Fruit fly (Drosophila melanogaster) whole organism, embryonic: ENCODE results near the gene Sk2.

Experiments used
- CG1024 ChIP-seq: fragments of 200-800 bp; sonication (Bioruptor generic); IDR thresholded peaks from 2 replicates; pipeline ENCODE4 v1.3.6; 2022; ENCODE audit warnings: missing biosample characterization, missing genetic modification characterization
- CG13287 ChIP-seq: fragments of 200-800 bp; sonication (Bioruptor generic); IDR thresholded peaks from 2 replicates; pipeline ENCODE4 v1.3.6; 2022; ENCODE audit warnings: missing biosample characterization, missing genetic modification characterization; ENCODE audit not compliant: partially characterized antibody
- CG14860 ChIP-seq: fragments of 200-800 bp; sonication (Bioruptor generic); IDR thresholded peaks from 3 replicates; pipeline ENCODE4 v1.3.6; 2022; ENCODE audit warnings: missing biosample characterization, missing genetic modification characterization; ENCODE audit not compliant: partially characterized antibody
- CG1529 ChIP-seq: fragments of 200-800 bp; sonication (Bioruptor generic); optimal IDR thresholded peaks from 3 replicates; lab custom pipeline; 2018; ENCODE audit warnings: missing biosample characterization, missing genetic modification characterization
- CG17359 ChIP-seq: fragments of 200-800 bp; sonication (Bioruptor generic); optimal IDR thresholded peaks from 3 replicates; lab custom pipeline; 2018; ENCODE audit warnings: missing biosample characterization, mild to moderate bottlenecking, missing genetic modification characterization, moderate library complexity
- CG17612 ChIP-seq: fragments of 200-800 bp; sonication (Bioruptor generic); IDR thresholded peaks from 2 replicates; pipeline ENCODE4 v1.3.6; 2022; ENCODE audit warnings: missing biosample characterization, missing genetic modification characterization
- CG18599 ChIP-seq: fragments of 200-800 bp; sonication (Bioruptor generic); optimal IDR thresholded peaks from 3 replicates; lab custom pipeline; 2017; ENCODE audit warnings: missing biosample characterization, missing genetic modification characterization, mild to moderate bottlenecking, moderate library complexity, missing genetic modification reagents
- CG2129 ChIP-seq: fragments of 200-800 bp; sonication (Bioruptor generic); IDR thresholded peaks from 2 replicates; pipeline ENCODE4 v1.3.6; 2022; ENCODE audit warnings: missing biosample characterization, missing genetic modification characterization; ENCODE audit not compliant: partially characterized antibody
- CG31388 ChIP-seq: fragments of 200-800 bp; sonication (Bioruptor generic); optimal IDR thresholded peaks from 2 replicates; lab custom pipeline; 2016; ENCODE audit warnings: missing biosample characterization, missing genetic modification characterization
- CG31441 ChIP-seq: fragments of 200-800 bp; sonication (Bioruptor generic); IDR thresholded peaks from 2 replicates; pipeline ENCODE4 v1.3.6; 2022; ENCODE audit warnings: missing biosample characterization, missing genetic modification characterization
- CG3281 ChIP-seq: fragments of 200-800 bp; sonication (Bioruptor generic); optimal IDR thresholded peaks from 3 replicates; lab custom pipeline; 2017; ENCODE audit warnings: missing biosample characterization, mild to moderate bottlenecking, missing genetic modification characterization
- CG4404 ChIP-seq: fragments of 200-800 bp; sonication (Bioruptor generic); IDR thresholded peaks from 2 replicates; pipeline ENCODE4 v1.3.6; 2022; ENCODE audit warnings: missing biosample characterization, missing genetic modification characterization
- CG7963 ChIP-seq: fragments of 200-800 bp; sonication (Bioruptor generic); IDR thresholded peaks from 3 replicates; pipeline ENCODE4 v1.3.6; 2022; ENCODE audit warnings: missing biosample characterization, missing genetic modification characterization; ENCODE audit not compliant: partially characterized antibody
- CG8765 ChIP-seq: fragments of 200-800 bp; sonication (Bioruptor generic); IDR thresholded peaks from 2 replicates; pipeline ENCODE4 v1.3.6; 2022; ENCODE audit warnings: missing biosample characterization, missing genetic modification characterization
- CG9932 ChIP-seq: fragments of 200-800 bp; sonication (Bioruptor generic); IDR thresholded peaks from 2 replicates; pipeline ENCODE4 v1.3.6; 2022; ENCODE audit warnings: missing biosample characterization, missing genetic modification characterization
- D19A ChIP-seq: fragments of 200-800 bp; optimal IDR thresholded peaks from 3 replicates; lab custom pipeline; 2019; ENCODE audit warnings: missing biosample characterization, mild to moderate bottlenecking, missing genetic modification characterization, moderate library complexity
- Dbx ChIP-seq: fragments of 200-800 bp; sonication (Bioruptor generic); IDR thresholded peaks from 3 replicates; pipeline ENCODE4 v1.3.6; 2022; ENCODE audit warnings: missing biosample characterization, missing genetic modification characterization
- Deaf1 ChIP-seq: fragments of 200-800 bp; optimal IDR thresholded peaks from 3 replicates; lab custom pipeline; 2019; ENCODE audit warnings: missing biosample characterization, mild to moderate bottlenecking, missing genetic modification characterization, moderate library complexity
- Dll ChIP-seq: fragments of 200-800 bp; sonication (Bioruptor generic); IDR thresholded peaks from 4 replicates; pipeline ENCODE4 v1.3.6; 2022; ENCODE audit warnings: missing biosample characterization, missing genetic modification characterization; ENCODE audit not compliant: partially characterized antibody
- Ets65A ChIP-seq: fragments of 200-800 bp; sonication (Bioruptor generic); peaks from one replicate; lab custom pipeline; 2016; ENCODE audit warnings: missing biosample characterization, missing genetic modification characterization
- H15 ChIP-seq: fragments of 200-800 bp; sonication (Bioruptor generic); IDR thresholded peaks from 3 replicates; pipeline ENCODE4 v1.3.6; 2022; ENCODE audit warnings: missing biosample characterization, missing genetic modification characterization
- HLH3B ChIP-seq: fragments of 200-800 bp; sonication (Bioruptor generic); IDR thresholded peaks from 2 replicates; pipeline ENCODE4 v1.3.6; 2022; ENCODE audit warnings: missing biosample characterization, missing genetic modification characterization
- Meics ChIP-seq: fragments of 200-800 bp; sonication (Bioruptor generic); optimal IDR thresholded peaks from 2 replicates; lab custom pipeline; 2017; ENCODE audit warnings: missing biosample characterization, mild to moderate bottlenecking, missing genetic modification characterization
- Myb ChIP-seq: fragments of 200-800 bp; sonication (Bioruptor generic); optimal IDR thresholded peaks from 2 replicates; lab custom pipeline; 2016; ENCODE audit warnings: missing biosample characterization, missing genetic modification characterization
- NC2β ChIP-seq: fragments of 200-800 bp; sonication (Bioruptor generic); optimal IDR thresholded peaks from 2 replicates; lab custom pipeline; 2016; ENCODE audit warnings: missing biosample characterization, missing genetic modification characterization
- Rx ChIP-seq: fragments of 200-800 bp; sonication (Bioruptor generic); IDR thresholded peaks from 2 replicates; pipeline ENCODE4 v1.3.6; 2022; ENCODE audit warnings: missing biosample characterization, missing genetic modification characterization
- Ssrp ChIP-seq: fragments of 200-800 bp; sonication (Bioruptor generic); optimal IDR thresholded peaks from 2 replicates; lab custom pipeline; 2018; ENCODE audit warnings: missing biosample characterization, mild to moderate bottlenecking, missing genetic modification characterization, moderate library complexity
- Stat92E ChIP-seq, 3 experiments: fragments of >200 bp in 2 of 3; fragments of 200-800 bp in 1 of 3; sonication (Bioruptor generic) in 1 of 3; optimal IDR thresholded peaks; 2 replicates each; lab custom pipeline; 2017 to 2019; ENCODE audit warnings: missing biosample characterization in 3 of 3, missing genetic modification characterization in 3 of 3, mild to moderate bottlenecking in 1 of 3, moderate library complexity in 1 of 3
- bowl ChIP-seq: fragments of 200-800 bp; sonication (Bioruptor generic); IDR thresholded peaks from 2 replicates; pipeline ENCODE4 v1.3.6; 2022; ENCODE audit warnings: missing biosample characterization, missing genetic modification characterization
- btn ChIP-seq: fragments of 200-800 bp; sonication (Bioruptor generic); optimal IDR thresholded peaks from 2 replicates; lab custom pipeline; 2016; ENCODE audit warnings: missing biosample characterization, missing genetic modification characterization
- cad ChIP-seq: fragments of >200 bp; optimal IDR thresholded peaks from 2 replicates; lab custom pipeline; 2017; ENCODE audit warnings: missing biosample characterization, missing genetic modification characterization
- chn ChIP-seq: fragments of 200-800 bp; sonication (Bioruptor generic); optimal IDR thresholded peaks from 2 replicates; lab custom pipeline; 2016; ENCODE audit warnings: missing biosample characterization, missing genetic modification characterization
- dan ChIP-seq: fragments of 200-800 bp; sonication (Bioruptor generic); IDR thresholded peaks from 2 replicates; pipeline ENCODE4 v1.3.6; 2022; ENCODE audit warnings: missing biosample characterization, missing genetic modification characterization
- en ChIP-seq: fragments of 200-800 bp; sonication (Bioruptor generic); optimal IDR thresholded peaks from 2 replicates; lab custom pipeline; 2016; ENCODE audit warnings: missing biosample characterization, missing genetic modification characterization
- fd3F ChIP-seq: fragments of 200-800 bp; sonication (Bioruptor generic); optimal IDR thresholded peaks from 2 replicates; lab custom pipeline; 2018; ENCODE audit warnings: missing biosample characterization, mild to moderate bottlenecking, missing genetic modification characterization, moderate library complexity
- kah ChIP-seq: fragments of 200-800 bp; sonication (Bioruptor generic); optimal IDR thresholded peaks from 2 replicates; lab custom pipeline; 2018; ENCODE audit warnings: missing biosample characterization, mild to moderate bottlenecking, missing genetic modification characterization
- mirr ChIP-seq: fragments of 200-800 bp; sonication (Bioruptor generic); optimal IDR thresholded peaks from 3 replicates; lab custom pipeline; 2018; ENCODE audit warnings: missing biosample characterization, mild to moderate bottlenecking, missing genetic modification characterization
- mld ChIP-seq: fragments of 200-800 bp; sonication (Bioruptor generic); IDR thresholded peaks from 3 replicates; pipeline ENCODE4 v1.3.6; 2022; ENCODE audit warnings: missing biosample characterization, missing genetic modification characterization; ENCODE audit not compliant: partially characterized antibody
- odd ChIP-seq: fragments of 200-800 bp; sonication (Bioruptor generic); optimal IDR thresholded peaks from 2 replicates; lab custom pipeline; 2017; ENCODE audit warnings: missing biosample characterization, mild to moderate bottlenecking, missing genetic modification characterization
- pan ChIP-seq, 4 experiments: fragments of >200 bp in 3 of 4; fragments of 200-800 bp in 1 of 4; sonication (Bioruptor generic) in 1 of 4; optimal IDR thresholded peaks in 3 of 4; IDR thresholded peaks in 1 of 4; 2 replicates each; pipeline versions ENCODE4 v1.3.6 to Lab custom; 2017 to 2022; ENCODE audit warnings: missing biosample characterization in 2 of 4, missing genetic modification characterization in 2 of 4, mixed read lengths in 1 of 4
- pita ChIP-seq: fragments of 200-800 bp; sonication (Bioruptor generic); optimal IDR thresholded peaks from 2 replicates; lab custom pipeline; 2017; ENCODE audit warnings: missing biosample characterization, mild to moderate bottlenecking, missing genetic modification characterization
- pros ChIP-seq: fragments of 200-800 bp; sonication (Bioruptor generic); optimal IDR thresholded peaks from 3 replicates; lab custom pipeline; 2019; ENCODE audit warnings: missing biosample characterization, mild to moderate bottlenecking, missing genetic modification characterization, moderate library complexity
- sisA ChIP-seq: fragments of 200-800 bp; sonication (Bioruptor generic); IDR thresholded peaks from 2 replicates; pipeline ENCODE4 v1.3.6; 2022; ENCODE audit warnings: missing biosample characterization, missing genetic modification characterization
- ssp ChIP-seq: fragments of 200-800 bp; sonication (Bioruptor generic); IDR thresholded peaks from 2 replicates; pipeline ENCODE4 v1.3.6; 2022; ENCODE audit warnings: missing biosample characterization, missing genetic modification characterization
- sug ChIP-seq: fragments of 200-800 bp; optimal IDR thresholded peaks from 2 replicates; lab custom pipeline; 2019; ENCODE audit warnings: missing biosample characterization, mild to moderate bottlenecking, missing genetic modification characterization, moderate library complexity
- trem ChIP-seq: fragments of 200-800 bp; optimal IDR thresholded peaks from 3 replicates; lab custom pipeline; 2019; ENCODE audit warnings: missing biosample characterization, mild to moderate bottlenecking, missing genetic modification characterization, moderate library complexity

Sk2 gene

dm6 chr3L:3050185-3050584 is 3.3 kb downstream of the Sk2 start, which contains the start of gene CG32485 (continued):
- TF ChIP-seq CG17359 (tag; lab: Kevin White, UChicago): peak; percentile 67
- TF ChIP-seq, all 482 proteins: peak for 22

- TF ChIP-seq Ssrp (tag; lab: Kevin White, UChicago) (peak; percentile 30), H15 (GFP tag; lab: Robert Waterston, UW) (no peak), en (peak; percentile 34), chn (GFP tag; lab: Kevin White, UChicago) (peak; percentile 53), ssp (GFP tag; lab: Robert Waterston, UW) (peak; percentile 66), CG8765 (GFP tag; lab: Robert Waterston, UW) (no peak), CG31388 (peak; percentile 33), Dll (peak; percentile 40; the same call in 2 of the 4 replicates), CG3281 (GFP tag; lab: Kevin White, UChicago) (peak; percentile 74), Myb (GFP tag; lab: Kevin White, UChicago) (peak; percentile 58), cad (GFP tag; lab: Kevin White, UChicago) (no peak), CG9932 (GFP tag; lab: Robert Waterston, UW) (peak; percentile 73), CG1024 (no peak), Ets65A (peak; percentile 96), sisA (GFP tag; lab: Robert Waterston, UW) (peak; percentile 55), Deaf1 (tag; lab: Kevin White, UChicago) (peak; percentile 55), Dbx (peak; percentile 41; the same call in 1 of the 3 replicates), CG17612 (GFP tag; lab: Robert Waterston, UW) (no peak), sug (tag; lab: Kevin White, UChicago) (peak; percentile 93), pita (GFP tag; lab: Kevin White, UChicago) (no peak), mld (GFP tag; lab: Robert Waterston, UW) (0 out of 3 replicates have a peak, but pooled peaks have one; percentile 28), btn (GFP tag; lab: Kevin White, UChicago) (no peak), dan (no peak), kah (GFP tag; lab: Kevin White, UChicago) (peak; percentile 59), CG13287 (GFP tag; lab: Robert Waterston, UW) (peak; percentile 51; the same call in 1 of the 2 replicates), Stat92E (GFP tag; optimal IDR thresholded peaks at IDR 0.05; lab: Kevin White, UChicago) (peak in 1 of 3 experiments; percentile 58), CG18599 (GFP tag; lab: Kevin White, UChicago) (peak; percentile 88), CG1529 (GFP tag; lab: Kevin White, UChicago) (peak; percentile 20), D19A (tag; lab: Kevin White, UChicago) (peak; percentile 28), pros (GFP tag; lab: Kevin White, UChicago) (no peak), bowl (GFP tag; lab: Robert Waterston, UW) (no peak), CG31441 (GFP tag; lab: Robert Waterston, UW) (peak; percentile 61), CG4404 (GFP tag; lab: Robert Waterston, UW) (peak; percentile 29; the same call in 1 of the 2 replicates), Meics (GFP tag; lab: Kevin White, UChicago) (peak; percentile 75), odd (GFP tag; lab: Kevin White, UChicago) (peak; percentile 35), NC2β (GFP tag; lab: Kevin White, UChicago) (peak; percentile 27), Rx (GFP tag; lab: Robert Waterston, UW) (peak; percentile 25; the same call in 1 of the 2 replicates), fd3F (GFP tag; lab: Kevin White, UChicago) (no peak), CG2129 (GFP tag; lab: Robert Waterston, UW) (peak; percentile 35; the same call in 1 of the 2 replicates), trem (tag; lab: Kevin White, UChicago) (peak; percentile 90), CG7963 (GFP tag; lab: Robert Waterston, UW) (no peak), pan (optimal IDR thresholded peaks at IDR 0.05; lab: Kevin White, UChicago) (no peak), pan (GFP tag; optimal IDR thresholded peaks at IDR 0.05 in 1 of 2, IDR thresholded peaks at IDR 0.05 in 1 of 2) (peak in 1 of 2 experiments; percentile 18), mirr (GFP tag; lab: Kevin White, UChicago) (peak; percentile 74), HLH3B (peak; percentile 20; the same call in 1 of the 2 replicates), CG14860 (GFP tag; lab: Robert Waterston, UW) (no peak)
Measured at dm6 chr3L:3052110-3052871, 5.4 kb downstream of the Sk2 start, which contains the start of gene CG1271. Gene CG1271, plus strand, starts transcription at chr3L:3052514.
